Fruit fly (Drosophila melanogaster): ENCODE data around the gene Fer1.

Fer1 gene

dm6 chr3R:7135881-7136280, at the start of gene Fer1:
Fer1 (plus strand) TSS chr3R:7136206.
- TF ChIP-seq noc (tag; optimal IDR thresholded peaks at IDR 0.05): no peak

- peak; percentile 66 for TF ChIP-seq noc (tag; optimal IDR thresholded peaks at IDR 0.05)
Observed at dm6 chr3R:7086377-7087200, 49.4 kb upstream of the Fer1 start, which contains the start of gene alphaTub84B. alphaTub84B (plus strand) TSS chr3R:7086599.

- no peak for TF ChIP-seq noc (tag; optimal IDR thresholded peaks at IDR 0.05)
Observed at dm6 chr3R:7087201-7087505, 48.9 kb upstream of the Fer1 start.

dm6 chr3R:7087904-7088303, 48.1 kb upstream of the Fer1 start:
- no peak for TF ChIP-seq noc (tag; optimal IDR thresholded peaks at IDR 0.05)

dm6 chr3R:7088837-7089361, 47.1 kb upstream of the Fer1 start:
- no peak for TF ChIP-seq noc (tag; optimal IDR thresholded peaks at IDR 0.05)

DNA sequence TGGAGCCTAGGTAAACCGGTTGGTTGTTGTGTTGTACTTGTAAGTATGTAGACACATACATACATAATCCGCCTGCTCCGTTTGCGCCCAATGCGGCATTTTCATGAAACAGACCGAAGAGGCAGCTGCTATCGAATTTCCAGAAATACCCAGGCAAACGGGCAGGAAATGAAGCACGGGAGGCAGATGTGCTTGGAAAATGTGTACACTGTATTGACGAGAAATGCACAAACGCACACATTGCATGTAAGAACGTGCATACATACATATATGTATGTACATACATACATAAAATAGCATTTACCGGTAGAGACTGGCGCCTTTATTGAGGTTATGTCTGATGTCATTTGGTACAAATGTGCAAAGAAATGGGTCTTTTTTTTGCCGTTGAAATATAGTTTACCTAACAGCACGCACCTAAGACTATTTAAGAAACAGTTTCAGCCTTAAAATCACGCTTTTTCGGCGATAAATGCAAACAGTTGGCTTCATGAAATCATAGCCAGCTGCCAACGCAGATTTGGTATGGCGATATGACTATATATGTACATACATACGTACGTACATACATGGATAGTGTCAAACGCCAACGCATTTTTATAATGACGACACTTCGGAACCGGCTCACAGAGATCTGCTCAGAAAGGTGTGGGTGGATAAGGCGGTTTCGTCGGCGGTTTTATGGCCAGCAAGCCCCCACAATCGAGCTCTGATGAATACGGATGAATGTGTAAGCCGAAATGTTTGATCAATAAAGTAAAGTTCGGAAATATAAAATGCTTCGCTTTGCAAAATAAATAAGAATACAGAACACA, 46.3 kb upstream of the Fer1 start:
- peak; percentile 18 for TF ChIP-seq noc (tag; optimal IDR thresholded peaks at IDR 0.05)

DNA sequence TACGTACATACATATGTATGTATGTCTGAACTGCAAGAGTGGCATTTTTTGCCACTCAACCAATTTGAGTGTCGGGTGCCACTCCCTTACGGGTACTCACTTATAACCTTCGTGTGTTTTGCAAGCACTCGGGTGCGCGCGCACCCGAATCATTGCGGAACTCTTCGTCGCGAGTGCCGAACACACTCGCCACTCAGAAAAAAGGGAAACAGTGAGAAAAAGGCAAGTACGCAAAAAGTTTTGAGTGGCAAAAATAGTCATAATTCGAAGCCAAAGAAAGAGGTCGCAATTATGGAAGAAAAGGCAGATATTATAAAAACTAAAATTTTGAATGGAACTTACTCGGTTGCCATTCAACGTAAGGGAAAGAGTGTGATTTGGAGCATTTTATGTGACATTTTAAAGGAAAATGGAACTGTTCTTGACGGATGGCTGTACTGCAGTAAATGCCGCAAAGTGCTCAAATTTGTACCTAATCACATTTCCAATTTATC, 45.6 kb upstream of the Fer1 start:
- TF ChIP-seq noc (tag; optimal IDR thresholded peaks at IDR 0.05): no peak

DNA sequence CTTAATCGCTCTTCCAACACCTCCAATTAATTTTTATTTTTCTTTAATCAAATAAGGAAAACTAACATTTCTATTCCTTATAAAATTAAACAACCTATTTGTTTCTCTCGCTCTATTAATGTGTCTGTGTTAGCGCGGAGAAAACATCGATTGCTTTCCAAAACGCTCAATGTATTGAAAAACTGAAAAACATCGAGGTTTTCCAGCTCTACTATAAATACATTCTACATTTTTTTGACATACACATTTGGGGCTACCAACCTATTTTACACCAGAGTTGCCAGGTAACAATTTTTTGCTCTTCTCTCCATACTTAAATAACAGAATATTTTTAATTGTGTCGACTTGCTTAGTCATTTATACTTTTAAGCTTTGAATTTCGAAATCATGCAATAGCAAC, 44.1 kb upstream of the Fer1 start:
- TF ChIP-seq noc (tag; optimal IDR thresholded peaks at IDR 0.05): no peak

DNA sequence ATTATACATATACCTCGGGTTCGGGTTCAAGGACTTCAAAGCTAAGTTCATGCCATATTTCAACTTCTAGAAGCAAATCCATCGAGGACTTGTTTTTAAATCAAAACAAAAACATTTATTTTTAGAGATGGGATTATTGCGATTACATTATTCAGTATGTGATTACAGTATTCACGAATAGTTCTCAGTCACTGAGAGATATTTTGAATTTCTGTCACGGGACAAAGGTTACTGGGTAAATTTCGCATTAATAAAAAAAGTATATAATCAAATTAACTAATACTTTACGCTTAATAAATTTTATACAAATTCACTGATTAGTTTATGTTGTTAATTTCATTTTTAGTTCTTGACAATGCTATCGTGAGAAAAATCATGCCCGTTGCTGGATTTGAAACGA, 42.4 kb upstream of the Fer1 start:
- TF ChIP-seq noc (tag; optimal IDR thresholded peaks at IDR 0.05): no peak

DNA sequence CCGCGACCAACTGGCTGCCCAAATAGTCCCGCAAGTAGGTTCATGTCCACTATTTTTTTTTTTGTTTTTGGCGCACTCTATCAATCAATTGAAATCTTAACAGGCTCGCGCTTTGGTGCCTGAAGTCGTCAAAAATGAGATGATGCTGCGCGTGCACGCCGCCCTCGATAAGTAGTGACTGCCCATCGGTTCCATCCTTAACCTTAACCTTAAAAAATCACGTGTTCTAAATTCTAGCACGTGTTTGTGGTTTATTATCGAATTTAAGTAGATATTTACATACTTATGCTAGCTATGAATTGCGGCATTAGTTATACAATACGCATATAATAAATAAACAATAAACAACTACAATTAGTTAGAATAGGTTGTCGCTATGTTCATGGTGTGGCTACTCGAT, 41.6 kb upstream of the Fer1 start:
- no peak for TF ChIP-seq noc (tag; optimal IDR thresholded peaks at IDR 0.05)

- TF ChIP-seq noc (tag; optimal IDR thresholded peaks at IDR 0.05): no peak
Observed at dm6 chr3R:7102853-7103833, 32.9 kb upstream of the Fer1 start.

DNA sequence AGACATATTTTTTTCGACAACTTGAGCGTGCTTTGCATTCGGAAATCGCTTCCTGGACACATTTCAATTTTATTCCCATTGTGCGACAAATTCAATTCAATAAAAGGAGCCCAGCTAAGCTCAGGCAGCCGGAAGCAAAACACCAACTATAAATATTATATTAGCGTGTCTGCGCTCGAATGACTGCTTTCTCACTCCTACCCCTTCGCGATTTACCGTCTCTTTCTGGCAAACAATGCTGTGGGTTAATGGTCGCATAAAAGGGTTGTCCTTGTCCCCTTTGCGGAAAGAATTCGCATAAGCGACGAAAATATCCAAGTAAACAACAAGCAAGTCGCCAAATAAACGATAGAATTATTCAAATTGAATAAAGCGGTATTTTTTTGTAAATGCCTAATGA, 31.7 kb upstream of the Fer1 start:
- no peak for TF ChIP-seq noc (tag; optimal IDR thresholded peaks at IDR 0.05)

- no peak for TF ChIP-seq noc (tag; optimal IDR thresholded peaks at IDR 0.05)
Observed at dm6 chr3R:7105503-7106164, 30.4 kb upstream of the Fer1 start.

DNA sequence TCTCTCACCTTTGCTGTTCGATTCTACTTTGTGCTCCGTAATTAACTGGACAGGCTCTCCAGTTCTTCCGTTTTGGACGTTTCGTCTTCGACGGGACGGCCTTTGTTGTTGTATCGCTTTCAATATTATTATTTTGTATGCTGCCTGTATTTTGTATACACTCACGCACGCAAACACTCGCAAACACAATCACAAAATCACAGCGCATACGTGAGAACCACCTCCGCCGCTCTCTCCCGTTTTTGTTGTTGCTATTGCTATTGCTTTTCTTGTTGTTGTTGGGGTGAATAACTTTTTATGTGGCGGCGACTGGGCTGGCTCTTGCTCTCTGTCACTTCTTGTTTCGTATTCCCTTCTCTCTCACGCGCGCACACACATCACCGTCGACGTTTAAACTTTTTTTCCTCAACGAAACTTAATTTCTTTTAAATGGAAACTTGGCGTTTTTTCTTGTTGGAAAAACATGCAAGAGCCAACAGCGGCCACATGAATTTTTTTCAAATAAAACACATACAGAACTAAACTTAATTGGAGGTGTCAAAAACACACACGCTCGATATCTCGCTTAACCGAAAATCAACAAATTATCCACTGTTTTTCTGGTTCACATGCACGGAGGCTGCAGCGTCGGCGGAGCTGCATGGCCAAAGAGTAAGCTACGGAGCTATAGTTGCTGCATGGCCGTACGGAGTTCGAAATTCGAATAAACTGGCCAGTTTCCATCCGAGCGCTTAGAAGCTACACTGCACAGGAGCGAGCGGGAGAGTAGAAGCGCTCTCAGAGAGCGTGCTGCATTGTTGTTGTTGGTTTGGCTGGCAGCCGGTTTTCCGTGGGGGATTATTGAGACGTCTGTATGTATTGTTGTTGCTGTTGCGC, 28.1 kb upstream of the Fer1 start:
- TF ChIP-seq noc (tag; optimal IDR thresholded peaks at IDR 0.05): peak; percentile 58

All from whole organism, larva.